Worm (Caenorhabditis elegans): ENCODE results near the gene col-166.

col-166 gene

ce11 chrX:6292143-6292542 is 12.3 kb downstream of the col-166 start (continued):
- TF ChIP-seq ceh-32 (tag; optimal IDR thresholded peaks at IDR 0.05; ENCODE audit: poor library complexity) (no peak), dve-1 (tag; optimal IDR thresholded peaks at IDR 0.05; ENCODE audit: insufficient read depth) (peak; percentile 62), vab-7 (GFP tag; IDR thresholded peaks at IDR 0.05) (peak; percentile 97), duxl-1 (tag; optimal IDR thresholded peaks at IDR 0.05; ENCODE audit: poor library complexity) (peak; percentile 76), lin-1 (GFP tag; IDR thresholded peaks at IDR 0.05) (0 out of 2 replicates have a peak, but pooled peaks have one; percentile 72), mdl-1 (tag; optimal IDR thresholded peaks at IDR 0.05) (peak in 1 of 2 experiments; percentile 56), nhr-6 (tag; optimal IDR thresholded peaks at IDR 0.05) (peak; percentile 49), ama-1 (optimal IDR thresholded peaks at IDR 0.05) (no peak), madf-5 (GFP tag; IDR thresholded peaks at IDR 0.05) (peak; percentile 93 to 98), ZK337.2 (GFP tag; IDR thresholded peaks at IDR 0.05) (0 out of 2 replicates have a peak, but pooled peaks have one; percentile 66), dmd-8 (GFP tag; IDR thresholded peaks at IDR 0.05) (peak; percentile 99), zfp-2 (tag; optimal IDR thresholded peaks at IDR 0.05) (no peak), lim-7 (GFP tag; IDR thresholded peaks at IDR 0.05) (peak; percentile 99), unc-39 (tag; optimal IDR thresholded peaks at IDR 0.05) (no peak), T26A8.4 (GFP tag; IDR thresholded peaks at IDR 0.05) (peak; percentile 92)

- TF ChIP-seq dmd-6 (GFP tag; IDR thresholded peaks at IDR 0.05) (no peak), lim-7 (GFP tag; IDR thresholded peaks at IDR 0.05) (no peak), ceh-44 (GFP tag; IDR thresholded peaks at IDR 0.05) (no peak), duxl-1 (tag; optimal IDR thresholded peaks at IDR 0.05; ENCODE audit: poor library complexity) (no peak), daf-8 (GFP tag; IDR thresholded peaks at IDR 0.05) (no peak), lin-39 (tag; optimal IDR thresholded peaks at IDR 0.05) (no peak), mxl-3 (GFP tag; optimal IDR thresholded peaks at IDR 0.05) (no peak)
Observed at ce11 chrX:6292812-6293211, 13.0 kb downstream of the col-166 start, which contains the start of gene mom-1. Gene mom-1, plus strand, starts transcription at chrX:6293112.

ce11 chrX:6296402-6296844 is 16.6 kb downstream of the col-166 start:
- TF ChIP-seq duxl-1 (tag; optimal IDR thresholded peaks at IDR 0.05; ENCODE audit: poor library complexity) (peak; percentile 99), Y105C5A.15 (GFP tag; IDR thresholded peaks at IDR 0.05) (peak; percentile 92), fkh-10 (GFP tag; optimal IDR thresholded peaks at IDR 0.05) (peak; percentile 100), zfp-3 (GFP tag; conservative IDR thresholded peaks at IDR 0.05) (peak; percentile 97), nhr-77 (tag; optimal IDR thresholded peaks at IDR 0.05) (peak; percentile 100), ces-1 (GFP tag; optimal IDR thresholded peaks at IDR 0.05) (peak; percentile 97), nhr-28 (tag; optimal IDR thresholded peaks at IDR 0.05) (peak; percentile 89), hlh-30 (tag; optimal IDR thresholded peaks at IDR 0.05; ENCODE audit: insufficient read depth) (peak; percentile 95), cey-2 (tag; optimal IDR thresholded peaks at IDR 0.05; ENCODE audit: borderline replicate concordance, insufficient read depth) (peak; percentile 56), ceh-82 (tag; optimal IDR thresholded peaks at IDR 0.05) (peak; percentile 96), snpc-4 (tag; optimal IDR thresholded peaks at IDR 0.05) (peak; percentile 62), spr-1 (tag; optimal IDR thresholded peaks at IDR 0.05) (peak; percentile 98), snpc-1.2 (GFP tag; IDR thresholded peaks at IDR 0.05) (no peak), F49E8.2 (tag; optimal IDR thresholded peaks at IDR 0.05; ENCODE audit: borderline replicate concordance) (peak; percentile 19), arid-1 (GFP tag; conservative IDR thresholded peaks at IDR 0.05) (peak; percentile 96), dmd-6 (GFP tag; IDR thresholded peaks at IDR 0.05) (peak; percentile 98), daf-12 (tag; optimal IDR thresholded peaks at IDR 0.05) (peak; percentile 28), lsy-2 (tag; optimal IDR thresholded peaks at IDR 0.05) (peak; percentile 96 to 97), ZK337.2 (GFP tag; IDR thresholded peaks at IDR 0.05) (peak; percentile 88), unc-39 (tag; optimal IDR thresholded peaks at IDR 0.05) (no peak), aly-2 (tag; optimal IDR thresholded peaks at IDR 0.05) (no peak), lin-39 (tag; optimal IDR thresholded peaks at IDR 0.05) (peak; percentile 84), F37D6.2 (tag; optimal IDR thresholded peaks at IDR 0.05) (peak; percentile 99), egl-27 (tag; optimal IDR thresholded peaks at IDR 0.05) (peak; percentile 95), nhr-11 (tag; optimal IDR thresholded peaks at IDR 0.05) (peak; percentile 99), ceh-28 (tag; optimal IDR thresholded peaks at IDR 0.05) (peak; percentile 96), set-16 (GFP tag; IDR thresholded peaks at IDR 0.05) (no peak), D1046.2 (GFP tag; IDR thresholded peaks at IDR 0.05) (peak; percentile 95), hmg-1.1 (GFP tag; IDR thresholded peaks at IDR 0.05) (peak; percentile 100), zag-1 (tag; optimal IDR thresholded peaks at IDR 0.05) (peak; percentile 99), ama-1 (optimal IDR thresholded peaks at IDR 0.05) (no peak), dve-1 (tag; optimal IDR thresholded peaks at IDR 0.05; ENCODE audit: insufficient read depth) (peak; percentile 100), zfp-2 (tag; optimal IDR thresholded peaks at IDR 0.05) (peak; percentile 91), lir-3 (tag; optimal IDR thresholded peaks at IDR 0.05) (peak; percentile 95)
